Worm (Caenorhabditis elegans): Measurements from ENCODE around the gene F09E10.1.

- TF ChIP-seq elt-1 (tag; optimal IDR thresholded peaks at IDR 0.05; ENCODE audit: borderline replicate concordance, insufficient read depth), result no peak
- no peak for TF ChIP-seq pha-4 (tag; optimal IDR thresholded peaks at IDR 0.05)
- no peak for TF ChIP-seq unc-39 (tag; optimal IDR thresholded peaks at IDR 0.05)
Observed at ce11 chrX:1453770-1454169, 48.8 kb upstream of the F09E10.1 start, which contains the start of gene cebp-1.
